Worm (Caenorhabditis elegans) whole organism, L3 larva: ENCODE measurements around the gene act-4.

Source experiments
- R02D3.7 ChIP-seq: fragments of 150-350 bp; optimal IDR thresholded peaks from 2 replicates; lab custom pipeline; 2014; ENCODE audit warnings: missing biosample characterization, missing genetic modification characterization
- ZK546.5 ChIP-seq: sonication (generic microtip); optimal IDR thresholded peaks from 2 replicates; lab custom pipeline; 2017; ENCODE audit warnings: missing biosample characterization, missing genetic modification characterization
- aly-2 ChIP-seq: fragments of 150-350 bp; optimal IDR thresholded peaks from 2 replicates; lab custom pipeline; 2014; ENCODE audit warnings: missing biosample characterization, missing genetic modification characterization
- ama-1 ChIP-seq: fragments of 150-350 bp; optimal IDR thresholded peaks from 2 replicates; lab custom pipeline; 2018
- ceh-16 ChIP-seq: sonication (generic microtip); optimal IDR thresholded peaks from 2 replicates; lab custom pipeline; 2017; ENCODE audit warnings: missing biosample characterization, missing genetic modification characterization
- ceh-28 ChIP-seq: fragments of 150-350 bp; optimal IDR thresholded peaks from 2 replicates; lab custom pipeline; 2014; ENCODE audit warnings: missing biosample characterization, missing genetic modification reagents, missing genetic modification characterization
- ceh-82 ChIP-seq: fragments of 150-350 bp; optimal IDR thresholded peaks from 2 replicates; lab custom pipeline; 2014; ENCODE audit warnings: missing biosample characterization, missing genetic modification characterization
- ceh-9 ChIP-seq: sonication (generic microtip); optimal IDR thresholded peaks from 2 replicates; lab custom pipeline; 2018; ENCODE audit warnings: missing biosample characterization, missing genetic modification characterization
- daf-12 ChIP-seq: fragments of 150-350 bp; optimal IDR thresholded peaks from 2 replicates; lab custom pipeline; 2014; ENCODE audit warnings: missing biosample characterization, missing genetic modification reagents, missing genetic modification characterization
- egl-27 ChIP-seq: sonication (generic microtip); optimal IDR thresholded peaks from 4 replicates; lab custom pipeline; 2017; ENCODE audit warnings: missing biosample characterization, missing genetic modification reagents, missing genetic modification characterization
- egl-5 ChIP-seq: fragments of 150-350 bp; optimal IDR thresholded peaks from 2 replicates; lab custom pipeline; 2017; ENCODE audit warnings: missing biosample characterization, missing genetic modification reagents, missing genetic modification characterization, inconsistent platforms
- elt-1 ChIP-seq: fragments of 150-350 bp; optimal IDR thresholded peaks from 2 replicates; lab custom pipeline; 2014; ENCODE audit warnings: missing biosample characterization, missing genetic modification characterization
- elt-2 ChIP-seq: sonication (generic microtip); optimal IDR thresholded peaks from 2 replicates; lab custom pipeline; 2016; ENCODE audit warnings: missing genetic modification reagents, mild to moderate bottlenecking, missing genetic modification characterization, missing compliant biosample characterization
- elt-3 ChIP-seq, 3 experiments: fragments of 150-350 bp in 1 of 3; sonication (generic microtip) in 2 of 3; optimal IDR thresholded peaks; 2 replicates in 2 of 3; 4 replicates in 1 of 3; lab custom pipeline; 2014 to 2017; ENCODE audit warnings: missing biosample characterization in 3 of 3, missing genetic modification characterization in 3 of 3
- eor-1 ChIP-seq, 2 experiments: fragments of 150-350 bp; optimal IDR thresholded peaks; 2 replicates each; lab custom pipeline; 2014 to 2018; ENCODE audit warnings: missing biosample characterization in 2 of 2, missing genetic modification characterization in 2 of 2
- fkh-10 ChIP-seq: sonication (generic microtip); optimal IDR thresholded peaks from 2 replicates; lab custom pipeline; 2017; ENCODE audit warnings: missing biosample characterization, missing genetic modification reagents, missing genetic modification characterization
- fkh-2 ChIP-seq: fragments of 150-350 bp; optimal IDR thresholded peaks from 2 replicates; lab custom pipeline; 2014; ENCODE audit warnings: missing biosample characterization, missing genetic modification reagents, missing genetic modification characterization
- fos-1 ChIP-seq: fragments of 150-350 bp; optimal IDR thresholded peaks from 2 replicates; lab custom pipeline; 2014; ENCODE audit warnings: missing biosample characterization, missing genetic modification characterization
- hmg-11 ChIP-seq: sonication (generic microtip); optimal IDR thresholded peaks from 2 replicates; lab custom pipeline; 2016; ENCODE audit warnings: missing genetic modification characterization, missing compliant biosample characterization
- jun-1 ChIP-seq: fragments of 150-350 bp; optimal IDR thresholded peaks from 2 replicates; lab custom pipeline; 2014; ENCODE audit warnings: missing biosample characterization, missing genetic modification reagents, missing genetic modification characterization
- lin-15B ChIP-seq: fragments of 150-350 bp; optimal IDR thresholded peaks from 2 replicates; lab custom pipeline; 2014; ENCODE audit warnings: missing biosample characterization, missing genetic modification characterization
- lin-39 ChIP-seq: fragments of 150-350 bp; optimal IDR thresholded peaks from 2 replicates; lab custom pipeline; 2018; ENCODE audit warnings: missing biosample characterization, missing genetic modification reagents, missing genetic modification characterization
- lsy-12 ChIP-seq: sonication (generic microtip); optimal IDR thresholded peaks from 2 replicates; lab custom pipeline; 2016; ENCODE audit warnings: mild to moderate bottlenecking, missing genetic modification characterization, missing compliant biosample characterization
- mdl-1 ChIP-seq: fragments of 150-350 bp; optimal IDR thresholded peaks from 2 replicates; lab custom pipeline; 2014; ENCODE audit warnings: missing biosample characterization, missing genetic modification characterization
- mml-1 ChIP-seq: fragments of 150-350 bp; sonication (generic microtip); optimal IDR thresholded peaks from 3 replicates; lab custom pipeline; 2014; ENCODE audit warnings: missing biosample characterization, missing genetic modification characterization
- nfya-1 ChIP-seq: sonication (generic microtip); optimal IDR thresholded peaks from 2 replicates; lab custom pipeline; 2017; ENCODE audit warnings: missing genetic modification characterization, mild to moderate bottlenecking, missing compliant biosample characterization, antibody characterized with exemption, moderate library complexity; ENCODE audit not compliant: insufficient read depth
- nhr-11 ChIP-seq: fragments of 150-350 bp; optimal IDR thresholded peaks from 2 replicates; lab custom pipeline; 2014; ENCODE audit warnings: missing biosample characterization, missing genetic modification characterization
- nhr-12 ChIP-seq: fragments of 150-350 bp; optimal IDR thresholded peaks from 2 replicates; lab custom pipeline; 2014; ENCODE audit warnings: missing biosample characterization, missing genetic modification characterization
- nhr-23 ChIP-seq: fragments of 150-350 bp; optimal IDR thresholded peaks from 2 replicates; lab custom pipeline; 2014; ENCODE audit warnings: missing biosample characterization, missing genetic modification reagents, missing genetic modification characterization
- nhr-237 ChIP-seq: fragments of 150-350 bp; optimal IDR thresholded peaks from 2 replicates; lab custom pipeline; 2014; ENCODE audit warnings: missing biosample characterization, missing genetic modification characterization
- nhr-25 ChIP-seq: sonication (generic microtip); optimal IDR thresholded peaks from 2 replicates; lab custom pipeline; 2017; ENCODE audit warnings: missing biosample characterization, missing genetic modification characterization
- nhr-28 ChIP-seq: fragments of 150-350 bp; optimal IDR thresholded peaks from 2 replicates; lab custom pipeline; 2014; ENCODE audit warnings: missing biosample characterization, missing genetic modification characterization
- nhr-43 ChIP-seq: sonication (generic microtip); optimal IDR thresholded peaks from 2 replicates; lab custom pipeline; 2016; ENCODE audit warnings: mild to moderate bottlenecking, missing genetic modification characterization, missing compliant biosample characterization; ENCODE audit not compliant: poor library complexity, severe bottlenecking
- nhr-67 ChIP-seq: fragments of 150-350 bp; optimal IDR thresholded peaks from 2 replicates; lab custom pipeline; 2014; ENCODE audit warnings: missing biosample characterization, missing genetic modification characterization
- nhr-76 ChIP-seq: fragments of 150-350 bp; sonication (generic microtip); optimal IDR thresholded peaks from 5 replicates; lab custom pipeline; 2014; ENCODE audit warnings: missing biosample characterization, missing genetic modification characterization
- nhr-77 ChIP-seq: fragments of 150-350 bp; optimal IDR thresholded peaks from 2 replicates; lab custom pipeline; 2014; ENCODE audit warnings: missing biosample characterization, missing genetic modification characterization
- pha-4 ChIP-seq: fragments of 150-350 bp; optimal IDR thresholded peaks from 2 replicates; lab custom pipeline; 2014; ENCODE audit warnings: missing biosample characterization, missing genetic modification reagents, missing genetic modification characterization
- pqm-1 ChIP-seq: fragments of 150-350 bp; optimal IDR thresholded peaks from 2 replicates; lab custom pipeline; 2017; ENCODE audit warnings: missing biosample characterization, missing genetic modification characterization, inconsistent platforms
- sea-2 ChIP-seq: fragments of 150-350 bp; sonication (generic microtip); optimal IDR thresholded peaks from 4 replicates; lab custom pipeline; 2014; ENCODE audit warnings: missing biosample characterization, missing genetic modification reagents, missing genetic modification characterization
- skn-1 ChIP-seq: fragments of 150-350 bp; optimal IDR thresholded peaks from 2 replicates; lab custom pipeline; 2014; ENCODE audit warnings: missing biosample characterization, missing genetic modification characterization
- snpc-4 ChIP-seq: fragments of 150-350 bp; optimal IDR thresholded peaks from 2 replicates; lab custom pipeline; 2014; ENCODE audit warnings: missing biosample characterization, missing genetic modification characterization
- tbx-2 ChIP-seq: sonication (generic microtip); optimal IDR thresholded peaks from 2 replicates; lab custom pipeline; 2016; ENCODE audit warnings: mild to moderate bottlenecking, missing genetic modification characterization, missing compliant biosample characterization
- unc-39 ChIP-seq: sonication (generic microtip); optimal IDR thresholded peaks from 4 replicates; lab custom pipeline; 2017; ENCODE audit warnings: missing biosample characterization, missing genetic modification characterization
- unc-62 ChIP-seq: fragments of 150-350 bp; sonication (generic microtip); optimal IDR thresholded peaks from 4 replicates; lab custom pipeline; 2014; ENCODE audit warnings: missing biosample characterization, missing genetic modification reagents, missing genetic modification characterization
- zag-1 ChIP-seq: fragments of 150-350 bp; optimal IDR thresholded peaks from 2 replicates; lab custom pipeline; 2014; ENCODE audit warnings: missing biosample characterization, missing genetic modification characterization
- ztf-11 ChIP-seq: fragments of 150-350 bp; optimal IDR thresholded peaks from 2 replicates; lab custom pipeline; 2014; ENCODE audit warnings: missing biosample characterization, missing genetic modification characterization
- ztf-4 ChIP-seq: fragments of 150-350 bp; optimal IDR thresholded peaks from 2 replicates; lab custom pipeline; 2014; ENCODE audit warnings: missing biosample characterization, missing genetic modification characterization

act-4 gene

ce11 chrX:4960910-4961680, 674 bp downstream of the act-4 start (continued):
- TF ChIP-seq daf-12 (tag; lab: Kevin White, UChicago), result no peak
- TF ChIP-seq, all 47 proteins: peak for 3

- TF ChIP-seq ceh-16 (tag; lab: Kevin White, UChicago) (no peak), lin-39 (tag; lab: Kevin White, UChicago) (peak; percentile 95), snpc-4 (tag; lab: Kevin White, UChicago) (peak; percentile 24), ztf-4 (tag; lab: Kevin White, UChicago) (no peak), egl-5 (tag; lab: Kevin White, UChicago) (peak; percentile 95), zag-1 (tag; lab: Kevin White, UChicago) (no peak), nhr-77 (no peak), ama-1 (lab: Kevin White, UChicago) (no peak), nhr-237 (no peak), ceh-9 (tag; lab: Kevin White, UChicago) (no peak), unc-39 (tag; lab: Kevin White, UChicago) (no peak), elt-1 (tag; lab: Kevin White, UChicago) (no peak), fkh-2 (no peak), elt-3 (tag; optimal IDR thresholded peaks at IDR 0.05; lab: Kevin White, UChicago) (no peak), nhr-28 (tag; lab: Kevin White, UChicago) (no peak), mdl-1 (tag; lab: Kevin White, UChicago) (no peak), skn-1 (tag; lab: Kevin White, UChicago) (no peak), nhr-23 (tag; lab: Kevin White, UChicago) (no peak), fkh-10 (no peak), ztf-11 (tag; lab: Kevin White, UChicago) (no peak), mml-1 (tag; lab: Kevin White, UChicago) (no peak), nhr-25 (tag; lab: Kevin White, UChicago) (peak; percentile 12), egl-27 (no peak), nhr-12 (tag; lab: Kevin White, UChicago) (no peak), nhr-43 (tag; lab: Kevin White, UChicago) (no peak), pqm-1 (tag; lab: Kevin White, UChicago) (no peak), ZK546.5 (tag; lab: Kevin White, UChicago) (no peak), eor-1 (tag; optimal IDR thresholded peaks at IDR 0.05; lab: Kevin White, UChicago) (no peak), lin-15B (peak; percentile 20), nhr-76 (tag; lab: Kevin White, UChicago) (no peak), R02D3.7 (tag; lab: Kevin White, UChicago) (no peak), sea-2 (GFP tag; lab: Kevin White, UChicago) (no peak), tbx-2 (peak; percentile 72), hmg-11 (tag; lab: Kevin White, UChicago) (peak; percentile 62), nhr-67 (no peak), ceh-82 (tag; lab: Kevin White, UChicago) (no peak), elt-2 (tag; lab: Kevin White, UChicago) (no peak), nfya-1 (tag; lab: Kevin White, UChicago) (peak; percentile 88), fos-1 (tag; lab: Kevin White, UChicago) (no peak), unc-62 (no peak), ceh-28 (peak; percentile 17), jun-1 (tag; lab: Kevin White, UChicago) (peak; percentile 60), daf-12 (tag; lab: Kevin White, UChicago) (no peak), nhr-11 (peak; percentile 23), pha-4 (tag; lab: Kevin White, UChicago) (peak; percentile 78), lsy-12 (tag; lab: Kevin White, UChicago) (no peak), aly-2 (tag; lab: Kevin White, UChicago) (no peak)
These were observed 1.5 kb downstream of the act-4 start for ce11 chrX:4961681-4962656.
